Worm (Caenorhabditis elegans): ENCODE data around the gene srw-29.

- TF ChIP-seq flt-1 (GFP tag; IDR thresholded peaks at IDR 0.05) (no peak), sea-1 (GFP tag; conservative IDR thresholded peaks at IDR 0.05) (no peak), ama-1 (optimal IDR thresholded peaks at IDR 0.05) (no peak), tra-4 (tag; optimal IDR thresholded peaks at IDR 0.05) (no peak), ets-7 (tag; optimal IDR thresholded peaks at IDR 0.05) (no peak), scrt-1 (GFP tag; IDR thresholded peaks at IDR 0.05) (no peak), aly-1 (tag; optimal IDR thresholded peaks at IDR 0.05) (no peak), ceh-13 (GFP tag; optimal IDR thresholded peaks at IDR 0.05) (no peak), tbx-37 (GFP tag; conservative IDR thresholded peaks at IDR 0.05) (no peak), B0310.2 (tag; optimal IDR thresholded peaks at IDR 0.05) (no peak), hmbx-1 (tag; optimal IDR thresholded peaks at IDR 0.05) (no peak), tbx-11 (GFP tag; IDR thresholded peaks at IDR 0.05) (no peak)
These were observed 46.6 kb upstream of the srw-29 start, which contains the start of gene srh-138 for ce11 chrV:16470916-16471315.

Data from whole organism, early embryonic.